Worm (Caenorhabditis elegans) whole organism, mixed stage, embryonic: ENCODE measurements around the gene srj-6.

Experiments used
- M03D4.4 ChIP-seq: sonication (generic microtip); optimal IDR thresholded peaks from 2 replicates; lab custom pipeline; 2017; ENCODE audit warnings: mild to moderate bottlenecking, missing genetic modification characterization, missing compliant biosample characterization
- blmp-1 ChIP-seq: fragments of 150-350 bp; optimal IDR thresholded peaks from 2 replicates; lab custom pipeline; 2014; ENCODE audit warnings: missing biosample characterization, missing genetic modification characterization
- ceh-39 ChIP-seq: fragments of 150-350 bp; optimal IDR thresholded peaks from 2 replicates; lab custom pipeline; 2014; ENCODE audit warnings: missing biosample characterization, missing genetic modification characterization
- ceh-43 ChIP-seq: fragments of 200-800 bp; sonication (Bioruptor generic); optimal IDR thresholded peaks from 2 replicates; lab custom pipeline; 2018; ENCODE audit warnings: mild to moderate bottlenecking, missing genetic modification characterization, moderate library complexity, missing compliant biosample characterization
- ceh-83 ChIP-seq: fragments of 200-800 bp; sonication (Bioruptor generic); optimal IDR thresholded peaks from 2 replicates; lab custom pipeline; 2018; ENCODE audit warnings: mild to moderate bottlenecking, missing genetic modification characterization, missing compliant biosample characterization
- drap-1 ChIP-seq: fragments of 200-800 bp; sonication (Bioruptor generic); optimal IDR thresholded peaks from 3 replicates; lab custom pipeline; 2018; ENCODE audit warnings: mild to moderate bottlenecking, missing genetic modification characterization, missing compliant biosample characterization
- elt-1 ChIP-seq: sonication (generic microtip); optimal IDR thresholded peaks from 2 replicates; lab custom pipeline; 2017; ENCODE audit warnings: missing genetic modification characterization, mild to moderate bottlenecking, missing compliant biosample characterization, antibody characterized with exemption, moderate library complexity, borderline replicate concordance; ENCODE audit not compliant: insufficient read depth
- elt-3 ChIP-seq: fragments of 150-350 bp; optimal IDR thresholded peaks from 2 replicates; lab custom pipeline; 2014; ENCODE audit warnings: missing biosample characterization, missing genetic modification characterization
- flh-1 ChIP-seq: fragments of 200-800 bp; sonication (Bioruptor generic); optimal IDR thresholded peaks from 2 replicates; lab custom pipeline; 2018; ENCODE audit warnings: mild to moderate bottlenecking, missing genetic modification characterization, moderate library complexity, missing compliant biosample characterization
- ham-2 ChIP-seq: fragments of 200-800 bp; sonication (Bioruptor generic); optimal IDR thresholded peaks from 2 replicates; lab custom pipeline; 2018; ENCODE audit warnings: mild to moderate bottlenecking, missing genetic modification characterization, missing compliant biosample characterization
- hlh-1 ChIP-seq: fragments of 150-350 bp; optimal IDR thresholded peaks from 2 replicates; lab custom pipeline; 2014; ENCODE audit warnings: missing biosample characterization, missing genetic modification reagents, missing genetic modification characterization
- lin-13 ChIP-seq: fragments of 150-350 bp; optimal IDR thresholded peaks from 2 replicates; lab custom pipeline; 2014; ENCODE audit warnings: missing biosample characterization, missing genetic modification characterization
- mab-5 ChIP-seq: fragments of 150-350 bp; optimal IDR thresholded peaks from 2 replicates; lab custom pipeline; 2014; ENCODE audit warnings: missing biosample characterization, missing genetic modification characterization
- mep-1 ChIP-seq: fragments of 150-350 bp; optimal IDR thresholded peaks from 2 replicates; lab custom pipeline; 2017; ENCODE audit warnings: missing biosample characterization, missing genetic modification reagents, missing genetic modification characterization, inconsistent platforms
- mls-2 ChIP-seq: sonication (generic microtip); optimal IDR thresholded peaks from 2 replicates; lab custom pipeline; 2016; ENCODE audit warnings: mild to moderate bottlenecking, missing genetic modification characterization, moderate library complexity, missing compliant biosample characterization
- nhr-12 ChIP-seq: fragments of 150-350 bp; optimal IDR thresholded peaks from 2 replicates; lab custom pipeline; 2014; ENCODE audit warnings: missing biosample characterization, missing genetic modification characterization
- nhr-2 ChIP-seq: fragments of 150-350 bp; optimal IDR thresholded peaks from 2 replicates; lab custom pipeline; 2014; ENCODE audit warnings: missing biosample characterization, missing genetic modification characterization
- nhr-237 ChIP-seq: fragments of 150-350 bp; optimal IDR thresholded peaks from 2 replicates; lab custom pipeline; 2014; ENCODE audit warnings: missing biosample characterization, missing genetic modification characterization
- nhr-28 ChIP-seq: fragments of 150-350 bp; optimal IDR thresholded peaks from 2 replicates; lab custom pipeline; 2014; ENCODE audit warnings: missing biosample characterization, missing genetic modification characterization
- nhr-76 ChIP-seq: sonication (generic microtip); optimal IDR thresholded peaks from 2 replicates; lab custom pipeline; 2017; ENCODE audit warnings: missing biosample characterization, missing genetic modification characterization
- sem-2 ChIP-seq: fragments of 200-800 bp; sonication (Bioruptor generic); optimal IDR thresholded peaks from 2 replicates; lab custom pipeline; 2018; ENCODE audit warnings: mild to moderate bottlenecking, missing genetic modification characterization, missing compliant biosample characterization
- snpc-4 ChIP-seq: fragments of 150-350 bp; optimal IDR thresholded peaks from 2 replicates; lab custom pipeline; 2014; ENCODE audit warnings: missing biosample characterization, missing genetic modification characterization
- sptf-1 ChIP-seq: sonication (generic microtip); optimal IDR thresholded peaks from 2 replicates; lab custom pipeline; 2017; ENCODE audit warnings: mild to moderate bottlenecking, missing genetic modification characterization, moderate library complexity, missing compliant biosample characterization
- tbx-8 ChIP-seq: fragments of 200-800 bp; sonication (Bioruptor generic); optimal IDR thresholded peaks from 2 replicates; lab custom pipeline; 2018; ENCODE audit warnings: mild to moderate bottlenecking, missing genetic modification characterization, moderate library complexity, missing compliant biosample characterization
- unc-120 ChIP-seq: sonication (generic microtip); optimal IDR thresholded peaks from 2 replicates; lab custom pipeline; 2017; ENCODE audit warnings: missing genetic modification characterization, missing compliant biosample characterization; ENCODE audit not compliant: poor library complexity, severe bottlenecking
- unc-62 ChIP-seq: fragments of 150-350 bp; optimal IDR thresholded peaks from 2 replicates; lab custom pipeline; 2014; ENCODE audit warnings: missing biosample characterization, missing genetic modification reagents, missing genetic modification characterization
- zip-8 ChIP-seq: fragments of 150-350 bp; optimal IDR thresholded peaks from 2 replicates; lab custom pipeline; 2014; ENCODE audit warnings: missing biosample characterization, missing genetic modification characterization

Gene srj-6

ce11 chrV:694625-695024 lies 40.3 kb upstream of the srj-6 start, which contains the start of gene srj-53:
Gene srj-53, minus strand, starts transcription at chrV:694725.
- TF ChIP-seq unc-120 (tag; lab: Kevin White, UChicago): no peak
- no peak for TF ChIP-seq drap-1 (GFP tag; lab: Kevin White, UChicago)
- TF ChIP-seq nhr-237 (tag; lab: Kevin White, UChicago): no peak
- TF ChIP-seq snpc-4 (tag; lab: Kevin White, UChicago): no peak
- no peak for TF ChIP-seq elt-3 (tag; lab: Kevin White, UChicago)
- TF ChIP-seq ham-2 (GFP tag; lab: Kevin White, UChicago): no peak
- no peak for TF ChIP-seq mep-1 (tag; lab: Kevin White, UChicago)

- TF ChIP-seq nhr-2 (tag; lab: Kevin White, UChicago): no peak
- no peak for TF ChIP-seq elt-3 (tag; lab: Kevin White, UChicago)
These were observed 38.6 kb upstream of the srj-6 start, which contains the start of gene srx-4 for ce11 chrV:692720-693422. Gene srx-4, minus strand, starts transcription at chrV:692770.

- TF ChIP-seq M03D4.4 (tag; lab: Kevin White, UChicago) (no peak), ceh-39 (tag; lab: Kevin White, UChicago) (no peak), mab-5 (tag; lab: Kevin White, UChicago) (no peak), unc-62 (GFP tag; lab: Kevin White, UChicago) (no peak), nhr-12 (tag; lab: Kevin White, UChicago) (no peak), ham-2 (GFP tag; lab: Kevin White, UChicago) (no peak), ceh-83 (GFP tag; lab: Kevin White, UChicago) (no peak), elt-1 (tag; lab: Kevin White, UChicago) (no peak), blmp-1 (tag; lab: Kevin White, UChicago) (no peak), mep-1 (tag; lab: Kevin White, UChicago) (no peak), hlh-1 (tag; lab: Kevin White, UChicago) (no peak), sem-2 (GFP tag; lab: Kevin White, UChicago) (no peak), nhr-2 (tag; lab: Kevin White, UChicago) (no peak), nhr-28 (no peak), zip-8 (tag; lab: Kevin White, UChicago) (no peak), elt-3 (tag; lab: Kevin White, UChicago) (no peak)
These were observed 35.2 kb upstream of the srj-6 start for ce11 chrV:689538-689937.

ce11 chrV:687384-687783 lies 33.1 kb upstream of the srj-6 start, which contains the start of gene H25P19.1:
Gene H25P19.1, plus strand, starts transcription at chrV:687684.
- TF ChIP-seq mab-5 (tag; lab: Kevin White, UChicago): no peak
- no peak for TF ChIP-seq M03D4.4 (tag; lab: Kevin White, UChicago)
- TF ChIP-seq unc-62 (GFP tag; lab: Kevin White, UChicago): no peak
- TF ChIP-seq zip-8 (tag; lab: Kevin White, UChicago): no peak
- no peak for TF ChIP-seq ceh-43 (GFP tag; lab: Kevin White, UChicago)
- TF ChIP-seq nhr-237 (tag; lab: Kevin White, UChicago): no peak

- no peak for TF ChIP-seq flh-1
- no peak for TF ChIP-seq mep-1 (tag; lab: Kevin White, UChicago)
- TF ChIP-seq nhr-76 (tag; lab: Kevin White, UChicago): no peak
- no peak for TF ChIP-seq tbx-8
- TF ChIP-seq blmp-1 (tag; lab: Kevin White, UChicago): no peak
- no peak for TF ChIP-seq lin-13 (tag; lab: Kevin White, UChicago)
- TF ChIP-seq ceh-39 (tag; lab: Kevin White, UChicago): no peak
- TF ChIP-seq unc-120 (tag; lab: Kevin White, UChicago): no peak
- no peak for TF ChIP-seq unc-62 (GFP tag; lab: Kevin White, UChicago)
- no peak for TF ChIP-seq elt-3 (tag; lab: Kevin White, UChicago)
- no peak for TF ChIP-seq snpc-4 (tag; lab: Kevin White, UChicago)
- TF ChIP-seq sptf-1: no peak
- TF ChIP-seq nhr-237 (tag; lab: Kevin White, UChicago): no peak
- no peak for TF ChIP-seq mls-2
These were observed 29.6 kb upstream of the srj-6 start, which contains the start of gene F31F4.1 for ce11 chrV:683858-684257. Gene F31F4.1, plus strand, starts transcription at chrV:684060.
